Worm (Caenorhabditis elegans) whole organism, late embryonic: Measurements from ENCODE around the gene copz-1.

Source experiments
- pros-1 ChIP-seq: fragments of 150-350 bp; optimal IDR thresholded peaks from 2 replicates; lab custom pipeline; 2014; ENCODE audit warnings: missing biosample characterization, missing genetic modification reagents, missing genetic modification characterization
- unc-55 ChIP-seq: sonication (generic microtip); optimal IDR thresholded peaks from 2 replicates; lab custom pipeline; 2017; ENCODE audit warnings: missing biosample characterization, missing genetic modification reagents, missing genetic modification characterization

DNA sequence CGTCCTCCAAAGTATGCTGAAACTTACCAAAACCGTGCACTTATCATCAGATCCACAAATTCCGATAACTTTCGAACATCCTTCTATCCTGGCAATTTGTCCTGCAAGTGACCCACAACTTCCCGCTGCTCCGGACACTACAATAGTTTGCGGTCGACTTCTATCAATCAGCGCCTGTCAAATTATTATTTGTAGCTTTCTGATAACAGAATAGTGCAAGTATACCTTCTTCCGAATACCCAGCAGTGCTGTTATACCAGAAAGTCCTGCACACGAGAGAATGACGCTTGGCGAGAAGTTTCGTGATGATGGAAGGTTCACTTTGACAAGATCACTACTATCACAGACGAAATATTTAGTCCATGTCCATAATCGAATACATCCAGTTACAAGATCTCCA, 13.3 kb upstream of the copz-1 start:
- TF ChIP-seq pros-1 (tag; lab: Kevin White, UChicago) = no peak
- no peak for TF ChIP-seq unc-55 (GFP tag; lab: Kevin White, UChicago)
